Fruit fly (Drosophila melanogaster) whole organism, embryonic: ENCODE measurements around the gene Uev1A.

Source experiments
- Bgb ChIP-seq: fragments of 200-800 bp; sonication (Bioruptor generic); IDR thresholded peaks from 2 replicates; pipeline ENCODE4 v1.3.6; 2022; ENCODE audit warnings: missing biosample characterization, missing genetic modification characterization; ENCODE audit not compliant: partially characterized antibody
- CG1024 ChIP-seq: fragments of 200-800 bp; sonication (Bioruptor generic); IDR thresholded peaks from 2 replicates; pipeline ENCODE4 v1.3.6; 2022; ENCODE audit warnings: missing biosample characterization, missing genetic modification characterization
- CG8388 ChIP-seq: fragments of 200-800 bp; sonication (Bioruptor generic); optimal IDR thresholded peaks from 2 replicates; lab custom pipeline; 2019; ENCODE audit warnings: missing biosample characterization, mild to moderate bottlenecking, missing genetic modification characterization, moderate library complexity
- Fer2 ChIP-seq: fragments of 200-800 bp; sonication (Bioruptor generic); optimal IDR thresholded peaks from 2 replicates; lab custom pipeline; 2018; ENCODE audit warnings: missing biosample characterization, mild to moderate bottlenecking, missing genetic modification characterization, moderate library complexity
- HmgD ChIP-seq: fragments of 200-800 bp; sonication (Bioruptor generic); optimal IDR thresholded peaks from 3 replicates; lab custom pipeline; 2016; ENCODE audit warnings: missing biosample characterization, missing genetic modification characterization
- Taf1 ChIP-seq: fragments of 200-800 bp; sonication (Bioruptor generic); IDR thresholded peaks from 2 replicates; pipeline ENCODE4 v1.3.6; 2022; ENCODE audit warnings: missing biosample characterization, missing genetic modification characterization
- bab2 ChIP-seq: fragments of 200-800 bp; sonication (Bioruptor generic); optimal IDR thresholded peaks from 2 replicates; lab custom pipeline; 2016; ENCODE audit warnings: missing biosample characterization, missing genetic modification characterization
- chm ChIP-seq: fragments of 200-800 bp; sonication (Bioruptor generic); IDR thresholded peaks from 2 replicates; pipeline ENCODE4 v1.3.6; 2022; ENCODE audit warnings: missing biosample characterization, missing genetic modification characterization
- p53 ChIP-seq: fragments of 200-800 bp; sonication (Bioruptor generic); optimal IDR thresholded peaks from 2 replicates; lab custom pipeline; 2016; ENCODE audit warnings: missing biosample characterization, missing genetic modification characterization
- pan ChIP-seq, 4 experiments: fragments of >200 bp in 3 of 4; fragments of 200-800 bp in 1 of 4; sonication (Bioruptor generic) in 1 of 4; optimal IDR thresholded peaks in 3 of 4; IDR thresholded peaks in 1 of 4; 2 replicates each; pipeline versions ENCODE4 v1.3.6 to Lab custom; 2017 to 2022; ENCODE audit warnings: missing biosample characterization in 2 of 4, missing genetic modification characterization in 2 of 4, mixed read lengths in 1 of 4

- TF ChIP-seq bab2 (GFP tag; lab: Kevin White, UChicago) = peak; percentile 22
- TF ChIP-seq p53 (GFP tag; lab: Kevin White, UChicago) = no peak
- no peak for TF ChIP-seq chm
- no peak for TF ChIP-seq CG1024 (GFP tag; lab: Robert Waterston, UW)
- no peak for TF ChIP-seq Bgb (GFP tag; lab: Robert Waterston, UW)
- no peak for TF ChIP-seq CG8388
- TF ChIP-seq HmgD = no peak
- no peak for TF ChIP-seq Taf1 (GFP tag; lab: Robert Waterston, UW)
- TF ChIP-seq pan (optimal IDR thresholded peaks at IDR 0.05; lab: Kevin White, UChicago) = no peak
- no peak for TF ChIP-seq pan (GFP tag; optimal IDR thresholded peaks at IDR 0.05 in 1 of 2, IDR thresholded peaks at IDR 0.05 in 1 of 2)
- no peak for TF ChIP-seq Fer2
Measured at dm6 chr3L:5365164-5365879, 703 bp downstream of the Uev1A start.
